Worm (Caenorhabditis elegans): ENCODE results near the gene ZK418.7.

ZK418.7 gene

DNA sequence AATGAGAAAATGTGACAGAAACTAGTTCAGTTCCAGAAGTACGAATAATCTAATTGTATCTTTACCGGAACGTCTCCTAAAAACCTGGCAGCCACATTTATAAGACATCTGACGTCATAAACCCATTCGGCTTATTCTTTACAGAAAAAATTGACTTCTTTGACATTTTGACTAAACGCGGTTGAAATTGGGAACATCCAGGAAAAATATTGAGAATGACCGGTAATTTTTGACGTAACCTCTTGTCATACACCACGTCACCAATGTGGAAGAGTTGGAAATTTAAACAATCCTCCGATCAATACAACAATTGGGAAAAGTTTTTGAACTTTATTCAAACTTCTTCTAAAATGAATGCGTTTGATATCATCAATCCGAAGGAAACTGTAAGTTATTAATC is 10.5 kb upstream of the ZK418.7 start, which contains the start of gene ZK418.2:
TSS of gene ZK418.2 (plus strand) at position 301 of the 400 bp plus-strand sequence.
- TF ChIP-seq pag-3 (tag; optimal IDR thresholded peaks at IDR 0.05; ENCODE audit: borderline replicate concordance) (no peak), T23F11.4 (GFP tag; optimal IDR thresholded peaks at IDR 0.05) (no peak), gmeb-2 (tag; optimal IDR thresholded peaks at IDR 0.05) (no peak), lin-11 (tag; optimal IDR thresholded peaks at IDR 0.05) (no peak), pax-1 (tag; optimal IDR thresholded peaks at IDR 0.05) (no peak), dmd-4 (tag; optimal IDR thresholded peaks at IDR 0.05; ENCODE audit: borderline replicate concordance) (no peak), nfya-1 (tag; optimal IDR thresholded peaks at IDR 0.05) (no peak), ceh-6 (GFP tag; optimal IDR thresholded peaks at IDR 0.05) (no peak), ceh-30 (tag; optimal IDR thresholded peaks at IDR 0.05) (no peak), ceh-9 (tag; optimal IDR thresholded peaks at IDR 0.05) (no peak), che-1 (tag; optimal IDR thresholded peaks at IDR 0.05) (no peak), ceh-22 (tag; optimal IDR thresholded peaks at IDR 0.05) (no peak), hlh-13 (GFP tag; optimal IDR thresholded peaks at IDR 0.05) (no peak), elt-4 (tag; optimal IDR thresholded peaks at IDR 0.05) (no peak)

DNA sequence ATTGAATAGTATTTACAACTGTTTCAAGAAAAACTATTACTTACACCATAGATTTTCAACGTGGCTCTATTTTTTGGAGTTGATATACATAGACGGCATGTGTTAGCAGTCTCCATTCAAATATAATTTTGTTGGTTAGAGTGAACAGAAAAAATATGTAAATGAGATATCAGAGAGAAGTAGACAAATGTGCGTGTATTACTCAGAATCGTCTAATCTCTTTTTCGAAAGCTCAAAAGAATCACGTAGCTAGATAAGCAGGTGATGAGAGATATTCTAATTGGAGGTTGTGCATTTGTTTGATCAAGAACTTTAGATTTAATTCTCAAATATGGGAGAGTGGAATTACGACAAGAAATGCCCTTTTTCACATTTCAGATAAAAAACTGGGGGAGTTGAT is 10.0 kb upstream of the ZK418.7 start, which contains the start of gene ZK418.10:
TSS of gene ZK418.10 (minus strand) at position 148 of the 400 bp plus-strand sequence.
- TF ChIP-seq ceh-24 (tag; optimal IDR thresholded peaks at IDR 0.05) (no peak), ceh-45 (GFP tag; IDR thresholded peaks at IDR 0.05) (no peak), ceh-18 (tag; optimal IDR thresholded peaks at IDR 0.05) (no peak), K09A11.1 (tag; optimal IDR thresholded peaks at IDR 0.05; ENCODE audit: insufficient read depth) (no peak), unc-86 (tag; optimal IDR thresholded peaks at IDR 0.05) (no peak)

DNA sequence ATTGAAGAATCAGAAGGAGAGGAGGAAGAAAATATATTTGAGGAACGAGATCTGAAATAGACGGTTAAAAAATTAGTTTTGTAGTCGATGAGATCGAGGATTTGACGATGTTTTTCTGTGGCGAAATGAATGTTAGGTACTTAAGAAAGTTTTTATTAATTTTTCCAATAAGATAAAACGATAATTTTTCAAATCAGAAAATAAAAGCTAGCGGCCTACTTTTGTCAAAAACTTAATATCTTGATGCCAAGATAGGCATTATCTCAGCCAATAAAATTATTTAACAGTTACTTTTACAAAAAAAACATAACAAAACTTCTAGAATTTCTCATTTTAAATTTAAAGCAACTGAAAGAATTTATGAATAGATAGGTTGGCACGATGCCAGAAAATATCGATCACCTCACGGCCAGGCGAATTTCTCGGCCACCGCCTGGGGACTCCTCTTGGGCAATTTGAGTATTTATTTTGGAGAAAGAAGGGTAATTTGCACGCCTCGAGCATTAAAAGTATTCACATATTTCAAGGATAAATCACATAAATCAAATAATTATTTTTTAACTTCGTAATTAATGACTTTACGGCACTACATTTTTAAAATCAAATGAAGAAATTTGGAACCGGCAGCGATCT is 7.2 kb upstream of the ZK418.7 start, which contains the start of gene fubl-2:
TSS of gene fubl-2 (minus strand) at position 51 of the 633 bp plus-strand sequence.
- TF ChIP-seq tbx-7 (tag; optimal IDR thresholded peaks at IDR 0.05): peak; percentile 54
- peak; percentile 18 for TF ChIP-seq rnt-1 (tag; optimal IDR thresholded peaks at IDR 0.05)
- peak; percentile 16 for TF ChIP-seq unc-42 (tag; optimal IDR thresholded peaks at IDR 0.05)
- no peak for TF ChIP-seq unc-86 (tag; optimal IDR thresholded peaks at IDR 0.05)
- TF ChIP-seq pqm-1 (tag; optimal IDR thresholded peaks at IDR 0.05): no peak
- peak; percentile 79 for TF ChIP-seq C08G9.2 (tag; optimal IDR thresholded peaks at IDR 0.05)
- no peak for TF ChIP-seq ceh-19 (GFP tag; optimal IDR thresholded peaks at IDR 0.05)
- peak; percentile 18 for TF ChIP-seq fax-1 (tag; optimal IDR thresholded peaks at IDR 0.05)
- no peak for TF ChIP-seq hlh-30 (tag; optimal IDR thresholded peaks at IDR 0.05; ENCODE audit: insufficient read depth)
- TF ChIP-seq ceh-24 (tag; optimal IDR thresholded peaks at IDR 0.05): no peak
- peak; percentile 79 for TF ChIP-seq ets-4 (tag; optimal IDR thresholded peaks at IDR 0.05)
- TF ChIP-seq pros-1 (tag; optimal IDR thresholded peaks at IDR 0.05): no peak
- TF ChIP-seq pax-1 (tag; optimal IDR thresholded peaks at IDR 0.05): no peak
- peak; percentile 34 for TF ChIP-seq ceh-34 (tag; optimal IDR thresholded peaks at IDR 0.05)
- no peak for TF ChIP-seq lin-11 (tag; optimal IDR thresholded peaks at IDR 0.05)
- TF ChIP-seq hlh-8 (tag; optimal IDR thresholded peaks at IDR 0.05): peak; percentile 6
- TF ChIP-seq zip-5 (tag; optimal IDR thresholded peaks at IDR 0.05): peak; percentile 42
- TF ChIP-seq elt-4 (tag; optimal IDR thresholded peaks at IDR 0.05): no peak
- TF ChIP-seq dmd-4 (tag; optimal IDR thresholded peaks at IDR 0.05; ENCODE audit: borderline replicate concordance): no peak
- no peak for TF ChIP-seq pat-9 (tag; optimal IDR thresholded peaks at IDR 0.05)
- no peak for TF ChIP-seq odd-2 (tag; optimal IDR thresholded peaks at IDR 0.05)
- TF ChIP-seq fkh-6 (tag; optimal IDR thresholded peaks at IDR 0.05): peak; percentile 42
- TF ChIP-seq ceh-48 (tag; optimal IDR thresholded peaks at IDR 0.05): peak; percentile 73
- no peak for TF ChIP-seq unc-55 (GFP tag; optimal IDR thresholded peaks at IDR 0.05)
- no peak for TF ChIP-seq ceh-14 (tag; optimal IDR thresholded peaks at IDR 0.05)
- peak; percentile 15 for TF ChIP-seq ref-2 (tag; optimal IDR thresholded peaks at IDR 0.05)
- TF ChIP-seq ceh-9 (tag; optimal IDR thresholded peaks at IDR 0.05): no peak
- TF ChIP-seq F13H6.1 (tag; optimal IDR thresholded peaks at IDR 0.05): peak; percentile 3
- TF ChIP-seq unc-3 (GFP tag; conservative IDR thresholded peaks at IDR 0.05): no peak
- no peak for TF ChIP-seq unc-3 (tag; optimal IDR thresholded peaks at IDR 0.05)
- TF ChIP-seq elt-2 (tag; optimal IDR thresholded peaks at IDR 0.05): peak; percentile 48
- TF ChIP-seq nhr-11 (tag; optimal IDR thresholded peaks at IDR 0.05): no peak
- no peak for TF ChIP-seq che-1 (tag; optimal IDR thresholded peaks at IDR 0.05)
- TF ChIP-seq npax-4 (tag; optimal IDR thresholded peaks at IDR 0.05): no peak
- TF ChIP-seq ceh-31 (tag; optimal IDR thresholded peaks at IDR 0.05): peak; percentile 90
- peak; percentile 82 for TF ChIP-seq ceh-2 (tag; optimal IDR thresholded peaks at IDR 0.05)

Data from whole organism, late embryonic.